Fruit fly (Drosophila melanogaster): ENCODE measurements around the gene ppk.

- TF ChIP-seq Eip75B (GFP tag; optimal IDR thresholded peaks at IDR 0.05) (no peak), OdsH (GFP tag; optimal IDR thresholded peaks at IDR 0.05) (no peak), CG10669 (GFP tag; optimal IDR thresholded peaks at IDR 0.05) (no peak), Sox102F (GFP tag; optimal IDR thresholded peaks at IDR 0.05) (no peak)
These were observed 7.7 kb downstream of the ppk start for dm6 chr2L:14373250-14373649.
